Fruit fly (Drosophila melanogaster): ENCODE results near the gene RhoGAP68F.

Gene RhoGAP68F

dm6 chr3L:12111081-12111958 lies 27.3 kb upstream of the RhoGAP68F start (continued):
- TF ChIP-seq Hr78 (GFP tag; optimal IDR thresholded peaks at IDR 0.05) (peak in 1 of 2 experiments; percentile 77), Hmr (GFP tag; optimal IDR thresholded peaks at IDR 0.05) (no peak), ranshi (GFP tag; IDR thresholded peaks at IDR 0.05) (no peak), CG14050 (GFP tag; IDR thresholded peaks at IDR 0.05) (0 out of 3 replicates have a peak, but pooled peaks have one; percentile 23), CHES-1-like (GFP tag; optimal IDR thresholded peaks at IDR 0.05) (peak; percentile 6), CG8359 (GFP tag; optimal IDR thresholded peaks at IDR 0.05; ENCODE audit: borderline replicate concordance) (peak; percentile 66), CG8924 (tag; optimal IDR thresholded peaks at IDR 0.05) (peak; percentile 96), Scr (GFP tag; IDR thresholded peaks at IDR 0.05; ENCODE audit: partially characterized antibody) (no peak), D (optimal IDR thresholded peaks at IDR 0.05) (no peak), D (GFP tag; optimal IDR thresholded peaks at IDR 0.05) (peak; percentile 79), CG11695 (GFP tag; IDR thresholded peaks at IDR 0.05) (peak; percentile 87), gfzf (GFP tag; optimal IDR thresholded peaks at IDR 0.05) (no peak), lbe (GFP tag; optimal IDR thresholded peaks at IDR 0.05) (no peak), Camta (GFP tag; optimal IDR thresholded peaks at IDR 0.05) (no peak), sd (tag; optimal IDR thresholded peaks at IDR 0.05) (peak; percentile 50), Pdp1 (GFP tag; optimal IDR thresholded peaks at IDR 0.05) (peak in 1 of 2 experiments; percentile 29), unc-4 (GFP tag; IDR thresholded peaks at IDR 0.05; ENCODE audit: partially characterized antibody) (no peak), tup (GFP tag; optimal IDR thresholded peaks at IDR 0.05) (no peak), CG6272 (GFP tag; IDR thresholded peaks at IDR 0.05) (no peak), ac (GFP tag; optimal IDR thresholded peaks at IDR 0.05) (no peak), CG34224 (GFP tag; IDR thresholded peaks at IDR 0.05; ENCODE audit: partially characterized antibody) (no peak), CG34376 (GFP tag; optimal IDR thresholded peaks at IDR 0.05) (no peak), ewg (GFP tag; optimal IDR thresholded peaks at IDR 0.05) (peak; percentile 64), pb (GFP tag; optimal IDR thresholded peaks at IDR 0.05) (no peak), CG6175 (GFP tag; IDR thresholded peaks at IDR 0.05) (no peak), Hr51 (GFP tag; optimal IDR thresholded peaks at IDR 0.05) (peak; percentile 30 to 91), CG15269 (tag; optimal IDR thresholded peaks at IDR 0.05) (peak; percentile 90), HHEX (GFP tag; optimal IDR thresholded peaks at IDR 0.05) (peak; percentile 73), fd64A (GFP tag; optimal IDR thresholded peaks at IDR 0.05) (no peak), CG33557 (GFP tag; optimal IDR thresholded peaks at IDR 0.05) (peak; percentile 96), knrl (GFP tag; IDR thresholded peaks at IDR 0.05; ENCODE audit: partially characterized antibody) (no peak), CG8765 (GFP tag; IDR thresholded peaks at IDR 0.05) (no peak), sim (GFP tag; IDR thresholded peaks at IDR 0.05) (peak; percentile 51; the same call in 1 of the 2 replicates), bab2 (GFP tag; optimal IDR thresholded peaks at IDR 0.05) (peak; percentile 54), Dll (GFP tag; IDR thresholded peaks at IDR 0.05; ENCODE audit: partially characterized antibody) (no peak), CG4282 (GFP tag; optimal IDR thresholded peaks at IDR 0.05) (no peak), Lhr (GFP tag; optimal IDR thresholded peaks at IDR 0.05) (peak; percentile 11), hth (optimal IDR thresholded peaks at IDR 0.05) (no peak), CG8281 (tag; optimal IDR thresholded peaks at IDR 0.05) (peak; percentile 71), slp2 (GFP tag; optimal IDR thresholded peaks at IDR 0.05) (peak; percentile 35), ase (GFP tag; IDR thresholded peaks at IDR 0.05) (0 out of 3 replicates have a peak, but pooled peaks have one; percentile 57), CG17612 (GFP tag; IDR thresholded peaks at IDR 0.05) (no peak), sc (optimal IDR thresholded peaks at IDR 0.05) (no peak), sc (GFP tag; optimal IDR thresholded peaks at IDR 0.05) (peak; percentile 78), CG14014 (GFP tag; IDR thresholded peaks at IDR 0.05) (peak; percentile 68), CG3163 (GFP tag; optimal IDR thresholded peaks at IDR 0.05) (peak; percentile 74), wor (GFP tag; IDR thresholded peaks at IDR 0.05) (peak; percentile 66), ttk (GFP tag; IDR thresholded peaks at IDR 0.05) (peak; percentile 65)

Measured in whole organism, embryonic.